Fruit fly (Drosophila melanogaster): ENCODE measurements around the gene CG15822.

DNA sequence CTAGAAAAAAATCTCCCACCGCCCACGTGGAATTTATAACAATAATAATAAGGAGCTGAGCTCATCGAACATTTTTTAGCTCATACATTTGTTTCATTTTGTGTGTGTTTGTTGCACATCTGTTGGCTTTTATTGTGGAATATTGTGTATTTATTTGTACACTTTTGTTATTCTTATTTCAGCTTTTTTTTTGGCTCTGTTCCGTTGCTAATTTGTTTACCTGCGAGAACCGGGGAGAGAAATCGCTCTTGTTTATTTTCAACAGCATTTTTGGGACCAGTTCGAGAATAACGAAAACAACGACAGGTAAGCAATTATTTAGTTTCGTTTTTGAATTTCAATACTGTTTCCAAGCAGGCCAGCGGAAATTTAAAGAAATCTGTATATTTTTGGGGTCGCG is 15.9 kb downstream of the CG15822 start:
- TF ChIP-seq Myc (optimal IDR thresholded peaks at IDR 0.05), result no peak
- TF ChIP-seq h (optimal IDR thresholded peaks at IDR 0.05), result no peak
- no peak for TF ChIP-seq insv (optimal IDR thresholded peaks at IDR 0.05)
- no peak for TF ChIP-seq psq (optimal IDR thresholded peaks at IDR 0.05)
- TF ChIP-seq ttk (optimal IDR thresholded peaks at IDR 0.05), result no peak
